Fruit fly (Drosophila melanogaster): ENCODE measurements around the gene Raf.

Raf gene

DNA sequence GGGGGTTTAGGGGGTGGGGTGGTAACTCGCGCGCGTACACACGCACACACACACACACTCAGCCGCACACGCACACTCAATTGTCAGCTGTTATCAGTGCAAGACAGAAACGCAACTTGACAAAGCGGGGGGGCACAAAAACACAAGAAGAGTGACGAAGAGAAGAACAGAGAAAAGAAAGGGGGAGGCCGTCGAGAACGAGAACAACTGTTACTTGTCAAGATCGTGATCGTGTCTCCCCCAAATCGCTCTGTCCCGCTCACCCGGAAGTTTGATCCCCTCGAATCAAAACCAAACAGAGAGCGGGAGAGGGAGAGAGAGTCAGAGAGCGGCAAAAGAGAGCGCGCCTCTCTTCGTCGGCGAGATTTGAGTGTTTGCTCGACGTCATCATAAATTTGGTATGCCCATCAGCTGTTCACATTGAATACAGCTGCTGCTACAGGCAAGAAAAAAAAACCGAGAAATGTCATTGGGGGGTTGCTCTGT is 22.1 kb downstream of the Raf start (continued):
- TF ChIP-seq CG4360 (GFP tag; IDR thresholded peaks at IDR 0.05) (peak; percentile 43; the same call in 1 of the 2 replicates), CG42726 (GFP tag; IDR thresholded peaks at IDR 0.05; ENCODE audit: partially characterized antibody) (0 out of 2 replicates have a peak, but pooled peaks have one; percentile 21), HLH3B (GFP tag; IDR thresholded peaks at IDR 0.05) (no peak), Ptx1 (GFP tag; IDR thresholded peaks at IDR 0.05) (no peak), crp (GFP tag; optimal IDR thresholded peaks at IDR 0.05) (peak in 1 of 2 experiments; percentile 72), ERR (GFP tag; optimal IDR thresholded peaks at IDR 0.05) (peak; percentile 33), unc-4 (GFP tag; IDR thresholded peaks at IDR 0.05; ENCODE audit: partially characterized antibody) (peak; percentile 46; the same call in 1 of the 2 replicates), CG17361 (GFP tag; IDR thresholded peaks at IDR 0.05) (no peak), insv (GFP tag; optimal IDR thresholded peaks at IDR 0.05) (no peak), mirr (GFP tag; optimal IDR thresholded peaks at IDR 0.05) (peak; percentile 58), cad (GFP tag; optimal IDR thresholded peaks at IDR 0.05) (peak; percentile 44), CG6791 (GFP tag; IDR thresholded peaks at IDR 0.05; ENCODE audit: partially characterized antibody) (no peak; the same call in 2 of the 3 replicates), CG4820 (GFP tag; optimal IDR thresholded peaks at IDR 0.05) (no peak), gro (GFP tag; optimal IDR thresholded peaks at IDR 0.05) (no peak), Rx (GFP tag; IDR thresholded peaks at IDR 0.05) (no peak), Drgx (GFP tag; IDR thresholded peaks at IDR 0.05) (no peak), odd (GFP tag; optimal IDR thresholded peaks at IDR 0.05) (peak; percentile 15), exex (tag; optimal IDR thresholded peaks at IDR 0.05) (peak; percentile 2), ftz-f1 (GFP tag; optimal IDR thresholded peaks at IDR 0.05) (peak; percentile 63), Awh (GFP tag; IDR thresholded peaks at IDR 0.05) (0 out of 2 replicates have a peak, but pooled peaks have one; percentile 19), HmgZ (tag; optimal IDR thresholded peaks at IDR 0.05) (peak; percentile 36), CG18476 (GFP tag; optimal IDR thresholded peaks at IDR 0.05) (no peak), CG15601 (tag; optimal IDR thresholded peaks at IDR 0.05) (no peak), inv (GFP tag; IDR thresholded peaks at IDR 0.05; ENCODE audit: partially characterized antibody) (no peak), stc (GFP tag; IDR thresholded peaks at IDR 0.05) (peak; percentile 17; the same call in 1 of the 2 replicates), crol (GFP tag; IDR thresholded peaks at IDR 0.05) (peak; percentile 91), CG34224 (GFP tag; IDR thresholded peaks at IDR 0.05; ENCODE audit: partially characterized antibody) (peak; percentile 62), NK7.1 (GFP tag; optimal IDR thresholded peaks at IDR 0.05) (no peak), Pdp1 (GFP tag; optimal IDR thresholded peaks at IDR 0.05) (peak in 1 of 2 experiments; percentile 20), CG15073 (GFP tag; optimal IDR thresholded peaks at IDR 0.05) (no peak), CG12299 (tag; optimal IDR thresholded peaks at IDR 0.05) (peak; percentile 3), CG6854 (GFP tag; optimal IDR thresholded peaks at IDR 0.05) (peak; percentile 29), CG12071 (GFP tag; optimal IDR thresholded peaks at IDR 0.05) (peak; percentile 56), CG10274 (GFP tag; optimal IDR thresholded peaks at IDR 0.05) (no peak), CG15269 (tag; optimal IDR thresholded peaks at IDR 0.05) (no peak), aop (GFP tag; IDR thresholded peaks at IDR 0.05) (peak; percentile 97), gcm (GFP tag; optimal IDR thresholded peaks at IDR 0.05) (peak; percentile 27), CG7372 (GFP tag; IDR thresholded peaks at IDR 0.05) (no peak), Fer1 (GFP tag; optimal IDR thresholded peaks at IDR 0.05) (peak; percentile 13), ash1 (GFP tag; optimal IDR thresholded peaks at IDR 0.05) (no peak), Atf6 (GFP tag; IDR thresholded peaks at IDR 0.05) (0 out of 2 replicates have a peak, but pooled peaks have one; percentile 16), onecut (GFP tag; IDR thresholded peaks at IDR 0.05) (peak; percentile 36), CG14014 (GFP tag; IDR thresholded peaks at IDR 0.05) (no peak; the same call in 1 of the 2 replicates), Meics (GFP tag; optimal IDR thresholded peaks at IDR 0.05) (peak; percentile 27), CG12236 (GFP tag; optimal IDR thresholded peaks at IDR 0.05) (no peak), CG17568 (GFP tag; optimal IDR thresholded peaks at IDR 0.05) (peak; percentile 10), sd (tag; optimal IDR thresholded peaks at IDR 0.05) (peak; percentile 65), z (GFP tag; IDR thresholded peaks at IDR 0.05) (peak; percentile 71; the same call in 2 of the 3 replicates), Med (GFP tag) (peak; percentile 77), E2f2 (GFP tag; IDR thresholded peaks at IDR 0.05) (peak; percentile 15; the same call in 1 of the 2 replicates)
